Worm (Caenorhabditis elegans) whole organism, young adult: ENCODE results near the gene clp-4.
A peak's percentile ranks its signal among the peaks of the same experiment; 100 is the strongest.

Experiments
- B0261.1 ChIP-seq: sonication (generic microtip); optimal IDR thresholded peaks from 2 replicates; lab custom pipeline; 2016; ENCODE audit warnings: mild to moderate bottlenecking, missing genetic modification characterization, moderate library complexity, missing compliant biosample characterization
- F33H1.4 ChIP-seq: fragments of 200-800 bp; sonication (Bioruptor generic); IDR thresholded peaks from 2 replicates; pipeline ENCODE4 v1.3.6; 2022; ENCODE audit warnings: missing genetic modification reagents, missing genetic modification characterization, missing compliant biosample characterization
- F37B4.10 ChIP-seq: fragments of 200-800 bp; sonication (Bioruptor generic); IDR thresholded peaks from 2 replicates; pipeline ENCODE4 v1.3.6; 2022; ENCODE audit warnings: missing genetic modification characterization, missing compliant biosample characterization
- K11D2.4 ChIP-seq: fragments of 200-800 bp; sonication (Bioruptor generic); IDR thresholded peaks from 2 replicates; pipeline ENCODE4 v1.3.6; 2022; ENCODE audit warnings: missing genetic modification reagents, missing genetic modification characterization, missing compliant biosample characterization
- T07F8.4 ChIP-seq: sonication (generic microtip); optimal IDR thresholded peaks from 2 replicates; lab custom pipeline; 2016; ENCODE audit warnings: mild to moderate bottlenecking, missing genetic modification characterization, moderate library complexity, missing compliant biosample characterization
- T26A5.8 ChIP-seq: sonication (generic microtip); optimal IDR thresholded peaks from 2 replicates; lab custom pipeline; 2016; ENCODE audit warnings: missing genetic modification characterization, missing compliant biosample characterization
- Y53F4B.3 ChIP-seq: fragments of 200-800 bp; sonication (Bioruptor generic); IDR thresholded peaks from 2 replicates; pipeline ENCODE4 v1.3.6; 2022; ENCODE audit warnings: missing genetic modification reagents, missing genetic modification characterization, missing compliant biosample characterization
- Y53G8AR.9 ChIP-seq: fragments of 200-800 bp; sonication (Bioruptor generic); conservative IDR thresholded peaks from 2 replicates; pipeline ENCODE4 v1.3.6; 2022; ENCODE audit warnings: missing genetic modification reagents, missing genetic modification characterization, missing compliant biosample characterization
- Y67H2A.10 ChIP-seq: fragments of 200-800 bp; sonication (Bioruptor generic); conservative IDR thresholded peaks from 2 replicates; pipeline ENCODE4 v1.3.6; 2022; ENCODE audit warnings: missing genetic modification reagents, missing genetic modification characterization, missing compliant biosample characterization
- Y79H2A.3 ChIP-seq: fragments of 200-800 bp; sonication (Bioruptor generic); conservative IDR thresholded peaks from 2 replicates; pipeline ENCODE4 v1.3.6; 2022; ENCODE audit warnings: missing genetic modification reagents, missing genetic modification characterization, missing compliant biosample characterization
- ZK185.1 ChIP-seq: sonication (generic microtip); optimal IDR thresholded peaks from 2 replicates; lab custom pipeline; 2016; ENCODE audit warnings: mild to moderate bottlenecking, missing genetic modification characterization, missing compliant biosample characterization; ENCODE audit not compliant: poor library complexity, severe bottlenecking
- ama-1 ChIP-seq, 3 experiments: fragments of 150-350 bp in 1 of 3; sonication (generic microtip) in 2 of 3; optimal IDR thresholded peaks; 2 replicates each; lab custom pipeline; 2014 to 2018; ENCODE audit warnings: missing biosample characterization in 2 of 3, missing genetic modification characterization in 2 of 3, missing genetic modification reagents in 2 of 3
- attf-5 ChIP-seq: fragments of 200-800 bp; sonication (Bioruptor generic); optimal IDR thresholded peaks from 2 replicates; lab custom pipeline; 2018; ENCODE audit warnings: mild to moderate bottlenecking, missing genetic modification characterization, missing compliant biosample characterization
- cebp-1 ChIP-seq, 2 experiments: fragments of 200-800 bp in 1 of 2; sonication (Bioruptor generic) in 1 of 2; sonication (generic microtip) in 1 of 2; IDR thresholded peaks in 1 of 2; optimal IDR thresholded peaks in 1 of 2; 2 replicates each; pipeline versions ENCODE4 v1.3.6 to Lab custom; 2017 to 2022; ENCODE audit warnings: missing compliant biosample characterization in 2 of 2, missing genetic modification characterization in 2 of 2, mild to moderate bottlenecking in 1 of 2, missing genetic modification reagents in 1 of 2, moderate library complexity in 1 of 2
- ceh-27 ChIP-seq: fragments of 200-800 bp; sonication (Bioruptor generic); optimal IDR thresholded peaks from 2 replicates; lab custom pipeline; 2018; ENCODE audit warnings: mild to moderate bottlenecking, missing genetic modification characterization, moderate library complexity, missing compliant biosample characterization
- ceh-91 ChIP-seq: fragments of 200-800 bp; sonication (Bioruptor generic); IDR thresholded peaks from 2 replicates; pipeline ENCODE4 v1.3.6; 2022; ENCODE audit warnings: missing genetic modification reagents, missing genetic modification characterization, missing compliant biosample characterization
- chd-7 ChIP-seq: sonication (generic microtip); optimal IDR thresholded peaks from 2 replicates; lab custom pipeline; 2016; ENCODE audit warnings: mild to moderate bottlenecking, missing genetic modification characterization, moderate library complexity, missing compliant biosample characterization
- die-1 ChIP-seq: sonication (generic microtip); optimal IDR thresholded peaks from 2 replicates; lab custom pipeline; 2016; ENCODE audit warnings: missing genotype, mild to moderate bottlenecking, missing genetic modification characterization, missing compliant biosample characterization
- dpl-1 ChIP-seq: fragments of 150-350 bp; optimal IDR thresholded peaks from 2 replicates; lab custom pipeline; 2014; ENCODE audit warnings: missing biosample characterization, missing genetic modification reagents, missing genetic modification characterization
- efl-1 ChIP-seq: fragments of 150-350 bp; optimal IDR thresholded peaks from 2 replicates; lab custom pipeline; 2014; ENCODE audit warnings: missing biosample characterization, missing genetic modification reagents, missing genetic modification characterization
- egrh-3 ChIP-seq: fragments of 200-800 bp; sonication (Bioruptor generic); IDR thresholded peaks from 2 replicates; pipeline ENCODE4 v1.3.6; 2022; ENCODE audit warnings: missing genetic modification reagents, missing genetic modification characterization, missing compliant biosample characterization
- ets-4 ChIP-seq: fragments of 200-800 bp; sonication (Bioruptor generic); optimal IDR thresholded peaks from 2 replicates; lab custom pipeline; 2018; ENCODE audit warnings: mild to moderate bottlenecking, missing genetic modification characterization, missing compliant biosample characterization
- let-526 ChIP-seq: fragments of 200-800 bp; sonication (Bioruptor generic); IDR thresholded peaks from 2 replicates; pipeline ENCODE4 v1.3.6; 2022; ENCODE audit warnings: missing genetic modification reagents, missing genetic modification characterization, missing compliant biosample characterization
- let-607 ChIP-seq, 2 experiments: fragments of 200-800 bp in 1 of 2; sonication (Bioruptor generic) in 1 of 2; sonication (generic microtip) in 1 of 2; optimal IDR thresholded peaks; 2 replicates each; lab custom pipeline; 2016 to 2018; ENCODE audit warnings: mild to moderate bottlenecking in 2 of 2, missing compliant biosample characterization in 2 of 2, missing genetic modification characterization in 2 of 2, moderate library complexity in 2 of 2, missing genotype in 1 of 2
- lin-26 ChIP-seq: fragments of 200-800 bp; sonication (Bioruptor generic); IDR thresholded peaks from 2 replicates; pipeline ENCODE4 v1.3.6; 2022; ENCODE audit warnings: missing genetic modification reagents, missing genetic modification characterization, missing compliant biosample characterization
- lin-54 ChIP-seq: fragments of 200-800 bp; sonication (Bioruptor generic); optimal IDR thresholded peaks from 2 replicates; lab custom pipeline; 2018; ENCODE audit warnings: mild to moderate bottlenecking, missing genetic modification characterization, missing compliant biosample characterization
- lsl-1 ChIP-seq: fragments of 200-800 bp; sonication (Bioruptor generic); optimal IDR thresholded peaks from 2 replicates; lab custom pipeline; 2018; ENCODE audit warnings: mild to moderate bottlenecking, missing genetic modification characterization, moderate library complexity, missing compliant biosample characterization
- madf-3 ChIP-seq: fragments of 200-800 bp; sonication (Bioruptor generic); IDR thresholded peaks from 2 replicates; pipeline ENCODE4 v1.3.6; 2022; ENCODE audit warnings: missing genetic modification reagents, missing genetic modification characterization, missing compliant biosample characterization
- madf-6 ChIP-seq: fragments of 200-800 bp; sonication (Bioruptor generic); IDR thresholded peaks from 2 replicates; pipeline ENCODE4 v1.3.6; 2022; ENCODE audit warnings: missing genetic modification reagents, missing genetic modification characterization, missing compliant biosample characterization
- mcd-1 ChIP-seq: fragments of 200-800 bp; sonication (Bioruptor generic); IDR thresholded peaks from 2 replicates; pipeline ENCODE4 v1.3.6; 2022; ENCODE audit warnings: missing genetic modification reagents, missing genetic modification characterization, missing compliant biosample characterization
- mel-28 ChIP-seq: sonication (generic microtip); optimal IDR thresholded peaks from 2 replicates; lab custom pipeline; 2016; ENCODE audit warnings: borderline replicate concordance, mild to moderate bottlenecking, missing genetic modification characterization, missing compliant biosample characterization
- nfya-1 ChIP-seq: sonication (generic microtip); optimal IDR thresholded peaks from 2 replicates; lab custom pipeline; 2017; ENCODE audit warnings: antibody characterized with exemption, missing compliant biosample characterization, missing genetic modification characterization, borderline replicate concordance; ENCODE audit not compliant: insufficient read depth
- nhr-90 ChIP-seq: sonication (generic microtip); optimal IDR thresholded peaks from 2 replicates; lab custom pipeline; 2016; ENCODE audit warnings: missing genotype, mild to moderate bottlenecking, missing genetic modification characterization, missing compliant biosample characterization
- sdz-38 ChIP-seq: sonication (generic microtip); optimal IDR thresholded peaks from 2 replicates; lab custom pipeline; 2016; ENCODE audit warnings: missing genotype, missing genetic modification characterization, missing compliant biosample characterization
- sea-2 ChIP-seq: fragments of 200-800 bp; sonication (Bioruptor generic); IDR thresholded peaks from 2 replicates; pipeline ENCODE4 v1.3.6; 2022; ENCODE audit warnings: missing genetic modification characterization, missing compliant biosample characterization
- somi-1 ChIP-seq: fragments of 200-800 bp; sonication (Bioruptor generic); optimal IDR thresholded peaks from 2 replicates; lab custom pipeline; 2018; ENCODE audit warnings: mild to moderate bottlenecking, missing genetic modification characterization, missing compliant biosample characterization
- sptf-2 ChIP-seq: fragments of 200-800 bp; sonication (Bioruptor generic); optimal IDR thresholded peaks from 2 replicates; lab custom pipeline; 2018; ENCODE audit warnings: mild to moderate bottlenecking, missing genetic modification characterization, missing compliant biosample characterization
- tlf-1 ChIP-seq: fragments of 200-800 bp; sonication (Bioruptor generic); optimal IDR thresholded peaks from 2 replicates; lab custom pipeline; 2018; ENCODE audit warnings: mild to moderate bottlenecking, missing genetic modification characterization, missing compliant biosample characterization
- unc-62 ChIP-seq: fragments of 150-350 bp; optimal IDR thresholded peaks from 2 replicates; lab custom pipeline; 2014; ENCODE audit warnings: missing biosample characterization, missing genetic modification reagents, missing genetic modification characterization
- ztf-26 ChIP-seq: sonication (generic microtip); optimal IDR thresholded peaks from 2 replicates; lab custom pipeline; 2017; ENCODE audit warnings: missing genetic modification characterization, missing compliant biosample characterization

The clp-4 gene

ce11 chrIII:1848747-1849146 is 30.6 kb upstream of the clp-4 start, which contains the start of gene pqn-82:
Gene pqn-82 (plus strand): TSS chrIII:1849047.
- no peak for TF ChIP-seq ama-1 (optimal IDR thresholded peaks at IDR 0.05; lab: Kevin White, UChicago)
- no peak for TF ChIP-seq ama-1 (GFP tag; optimal IDR thresholded peaks at IDR 0.05; lab: Kevin White, UChicago)
- TF ChIP-seq sptf-2 (GFP tag; lab: Kevin White, UChicago), result no peak
- no peak for TF ChIP-seq mcd-1 (GFP tag; lab: Robert Waterston, UW)
- no peak for TF ChIP-seq T07F8.4
- no peak for TF ChIP-seq nhr-90
- no peak for TF ChIP-seq chd-7 (tag; lab: Kevin White, UChicago)
- TF ChIP-seq let-607 (tag; optimal IDR thresholded peaks at IDR 0.05; lab: Kevin White, UChicago), result no peak
- no peak for TF ChIP-seq Y79H2A.3
- TF ChIP-seq, all 124 proteins: peak for 0

- no peak for TF ChIP-seq nfya-1 (tag; lab: Kevin White, UChicago)
- no peak for TF ChIP-seq lin-26 (GFP tag; lab: Robert Waterston, UW)
- no peak for TF ChIP-seq K11D2.4 (GFP tag; lab: Robert Waterston, UW)
- TF ChIP-seq sdz-38 (tag; lab: Kevin White, UChicago), result no peak
- TF ChIP-seq let-526 (GFP tag; lab: Robert Waterston, UW), result no peak
These were observed 16.0 kb upstream of the clp-4 start, which contains the start of gene rexd-1 for ce11 chrIII:1833984-1834563. Gene rexd-1 (plus strand): TSS chrIII:1834513.

ce11 chrIII:1832453-1832852 is 14.3 kb upstream of the clp-4 start:
- TF ChIP-seq B0261.1 (tag; lab: Kevin White, UChicago) (no peak), ZK185.1 (tag; lab: Kevin White, UChicago) (no peak), tlf-1 (GFP tag; lab: Kevin White, UChicago) (no peak), dpl-1 (no peak), Y67H2A.10 (no peak), egrh-3 (GFP tag; lab: Robert Waterston, UW) (no peak), Y53F4B.3 (GFP tag; lab: Robert Waterston, UW) (no peak), madf-3 (no peak), die-1 (tag; lab: Kevin White, UChicago) (no peak), ceh-27 (GFP tag; lab: Kevin White, UChicago) (no peak), mel-28 (tag; lab: Kevin White, UChicago) (no peak), lin-54 (GFP tag; lab: Kevin White, UChicago) (no peak), unc-62 (GFP tag; lab: Kevin White, UChicago) (no peak), cebp-1 (GFP tag; IDR thresholded peaks at IDR 0.05; lab: Robert Waterston, UW) (no peak), cebp-1 (tag; optimal IDR thresholded peaks at IDR 0.05; lab: Kevin White, UChicago) (no peak), F37B4.10 (GFP tag; lab: Robert Waterston, UW) (no peak), ztf-26 (tag; lab: Kevin White, UChicago) (no peak), ceh-91 (GFP tag; lab: Robert Waterston, UW) (no peak), somi-1 (GFP tag; lab: Kevin White, UChicago) (no peak), ets-4 (GFP tag; lab: Kevin White, UChicago) (no peak), sea-2 (GFP tag; lab: Robert Waterston, UW) (no peak)
- TF ChIP-seq, all 124 proteins: peak for 0

ce11 chrIII:1831104-1831503 is 13.0 kb upstream of the clp-4 start:
- TF ChIP-seq efl-1 (peak; percentile 31), ceh-91 (GFP tag; lab: Robert Waterston, UW) (0 out of 2 replicates have a peak, but pooled peaks have one; percentile 25), attf-5 (GFP tag; lab: Kevin White, UChicago) (no peak), F33H1.4 (0 out of 2 replicates have a peak, but pooled peaks have one; percentile 22), Y53G8AR.9 (GFP tag; lab: Robert Waterston, UW) (no peak), T26A5.8 (no peak), dpl-1 (peak; percentile 10), lin-54 (GFP tag; lab: Kevin White, UChicago) (peak; percentile 66), madf-6 (GFP tag; lab: Robert Waterston, UW) (peak; percentile 37; the same call in 1 of the 2 replicates), lsl-1 (GFP tag; lab: Kevin White, UChicago) (peak; percentile 62)
